Fruit fly (Drosophila melanogaster): ENCODE measurements around the gene CG18557.

DNA sequence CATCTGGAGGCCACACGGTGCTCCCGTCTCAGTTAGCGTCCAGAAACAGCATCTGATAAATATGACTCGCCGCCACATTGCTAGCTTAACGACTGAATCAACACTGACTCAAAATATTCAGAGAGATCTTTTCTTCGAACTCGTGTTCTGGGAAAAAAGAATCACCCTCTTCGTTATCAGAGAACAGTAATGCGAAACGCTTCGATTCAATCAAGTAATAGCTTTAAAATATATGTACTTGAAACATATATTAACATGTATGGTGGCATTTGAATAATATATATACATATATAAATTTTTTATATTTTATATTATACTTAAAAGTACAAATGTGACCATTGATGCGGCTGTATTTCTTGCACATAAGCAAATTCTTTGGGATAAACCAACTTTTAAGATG is at the start of gene CG18557:
- TF ChIP-seq CG11902 (GFP tag; optimal IDR thresholded peaks at IDR 0.05) (no peak), CG6276 (GFP tag; optimal IDR thresholded peaks at IDR 0.05) (no peak), CG8119 (GFP tag; IDR thresholded peaks at IDR 0.05) (no peak), spab (GFP tag; optimal IDR thresholded peaks at IDR 0.05) (no peak), CG3032 (tag; optimal IDR thresholded peaks at IDR 0.05) (no peak), Gug (GFP tag; IDR thresholded peaks at IDR 0.05) (no peak), CG11294 (GFP tag; IDR thresholded peaks at IDR 0.05) (no peak), acj6 (GFP tag; optimal IDR thresholded peaks at IDR 0.05) (no peak)
